Worm (Caenorhabditis elegans) whole organism, mixed stage, embryonic: ENCODE measurements around the gene fbxa-13.
A peak's percentile ranks its signal among the peaks of the same experiment; 100 is the strongest.

Source experiments
- ceh-83 ChIP-seq: fragments of 200-800 bp; sonication (Bioruptor generic); optimal IDR thresholded peaks from 2 replicates; lab custom pipeline; 2018; ENCODE audit warnings: mild to moderate bottlenecking, missing genetic modification characterization, missing compliant biosample characterization
- ces-1 ChIP-seq: fragments of 150-350 bp; optimal IDR thresholded peaks from 2 replicates; lab custom pipeline; 2014; ENCODE audit warnings: missing biosample characterization, missing genetic modification reagents, missing genetic modification characterization
- elt-1 ChIP-seq: sonication (generic microtip); optimal IDR thresholded peaks from 2 replicates; lab custom pipeline; 2017; ENCODE audit warnings: missing genetic modification characterization, mild to moderate bottlenecking, missing compliant biosample characterization, antibody characterized with exemption, moderate library complexity, borderline replicate concordance; ENCODE audit not compliant: insufficient read depth
- lsy-2 ChIP-seq: fragments of 150-350 bp; optimal IDR thresholded peaks from 2 replicates; lab custom pipeline; 2014; ENCODE audit warnings: missing biosample characterization, missing genetic modification characterization
- nhr-12 ChIP-seq: fragments of 150-350 bp; optimal IDR thresholded peaks from 2 replicates; lab custom pipeline; 2014; ENCODE audit warnings: missing biosample characterization, missing genetic modification characterization
- nhr-2 ChIP-seq: fragments of 150-350 bp; optimal IDR thresholded peaks from 2 replicates; lab custom pipeline; 2014; ENCODE audit warnings: missing biosample characterization, missing genetic modification characterization
- nhr-28 ChIP-seq: fragments of 150-350 bp; optimal IDR thresholded peaks from 2 replicates; lab custom pipeline; 2014; ENCODE audit warnings: missing biosample characterization, missing genetic modification characterization
- nhr-76 ChIP-seq: sonication (generic microtip); optimal IDR thresholded peaks from 2 replicates; lab custom pipeline; 2017; ENCODE audit warnings: missing biosample characterization, missing genetic modification characterization
- pha-4 ChIP-seq: fragments of 150-350 bp; optimal IDR thresholded peaks from 2 replicates; lab custom pipeline; 2018; ENCODE audit warnings: missing biosample characterization, missing genetic modification reagents, missing genetic modification characterization
- sptf-1 ChIP-seq: sonication (generic microtip); optimal IDR thresholded peaks from 2 replicates; lab custom pipeline; 2017; ENCODE audit warnings: mild to moderate bottlenecking, missing genetic modification characterization, moderate library complexity, missing compliant biosample characterization
- tbx-8 ChIP-seq: fragments of 200-800 bp; sonication (Bioruptor generic); optimal IDR thresholded peaks from 2 replicates; lab custom pipeline; 2018; ENCODE audit warnings: mild to moderate bottlenecking, missing genetic modification characterization, moderate library complexity, missing compliant biosample characterization
- unc-62 ChIP-seq: fragments of 150-350 bp; optimal IDR thresholded peaks from 2 replicates; lab custom pipeline; 2014; ENCODE audit warnings: missing biosample characterization, missing genetic modification reagents, missing genetic modification characterization
- zip-8 ChIP-seq: fragments of 150-350 bp; optimal IDR thresholded peaks from 2 replicates; lab custom pipeline; 2014; ENCODE audit warnings: missing biosample characterization, missing genetic modification characterization

DNA sequence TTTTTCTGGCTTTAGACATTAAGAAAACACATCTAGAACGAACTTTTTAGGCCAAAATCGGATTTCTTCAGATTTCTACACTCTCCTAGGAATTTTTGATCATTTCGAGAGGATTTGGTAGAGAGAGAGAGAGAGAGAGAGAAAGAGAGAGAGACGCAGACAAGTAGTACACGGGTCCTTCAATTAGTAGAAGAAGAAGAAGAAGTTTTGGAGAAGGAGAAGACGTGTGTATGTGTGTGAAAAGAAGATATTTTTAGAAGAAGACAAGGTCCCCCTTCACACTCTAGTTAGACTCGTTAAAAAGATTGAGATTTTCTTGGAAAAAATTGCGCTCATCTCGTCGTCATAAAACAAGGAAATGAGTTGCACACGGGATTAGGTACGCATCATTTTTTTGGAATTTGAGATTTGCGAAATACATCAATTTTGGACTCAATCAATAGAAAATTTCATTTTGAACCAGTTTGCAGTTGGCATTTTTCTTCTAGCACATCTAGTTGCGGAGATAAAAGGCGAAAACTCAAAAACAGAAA is 37.9 kb upstream of the fbxa-13 start:
- no peak for TF ChIP-seq lsy-2 (tag; lab: Kevin White, UChicago)
- TF ChIP-seq ceh-83 (GFP tag; lab: Kevin White, UChicago): no peak
- peak; percentile 77 for TF ChIP-seq ces-1
- TF ChIP-seq nhr-12 (tag; lab: Kevin White, UChicago): no peak
- no peak for TF ChIP-seq nhr-28 (tag; lab: Kevin White, UChicago)
- TF ChIP-seq zip-8 (tag; lab: Kevin White, UChicago): no peak
- no peak for TF ChIP-seq unc-62 (GFP tag; lab: Kevin White, UChicago)
- no peak for TF ChIP-seq pha-4
- no peak for TF ChIP-seq nhr-76 (tag; lab: Kevin White, UChicago)
- no peak for TF ChIP-seq tbx-8 (GFP tag; lab: Kevin White, UChicago)
- no peak for TF ChIP-seq sptf-1 (tag; lab: Kevin White, UChicago)
- TF ChIP-seq elt-1 (tag; lab: Kevin White, UChicago): no peak
- TF ChIP-seq nhr-2: no peak
